Fruit fly (Drosophila melanogaster) whole organism, adult: ENCODE data around the gene CG34428.

Experiments
- CG5204 ChIP-seq: fragments of 200-800 bp; sonication (Bioruptor generic); optimal IDR thresholded peaks from 2 replicates; lab custom pipeline; 2016; ENCODE audit warnings: missing biosample characterization, missing genetic modification characterization
- CG7101 ChIP-seq: fragments of 200-800 bp; sonication (Bioruptor generic); optimal IDR thresholded peaks from 2 replicates; lab custom pipeline; 2018; ENCODE audit warnings: missing biosample characterization, mild to moderate bottlenecking, missing genetic modification characterization, moderate library complexity
- Crg-1 ChIP-seq: fragments of 200-800 bp; sonication (Bioruptor generic); optimal IDR thresholded peaks from 2 replicates; lab custom pipeline; 2016; ENCODE audit warnings: missing biosample characterization, missing genetic modification characterization
- bab1 ChIP-seq: fragments of 200-800 bp; sonication (Bioruptor generic); optimal IDR thresholded peaks from 3 replicates; lab custom pipeline; 2019; ENCODE audit warnings: missing biosample characterization, mild to moderate bottlenecking, missing genetic modification characterization, moderate library complexity
- kay ChIP-seq: fragments of 200-800 bp; sonication (Bioruptor generic); peaks from one replicate; lab custom pipeline; 2016; ENCODE audit warnings: missing biosample characterization, missing genetic modification characterization, borderline replicate concordance

- TF ChIP-seq Crg-1 (GFP tag; lab: Kevin White, UChicago) (no peak), CG5204 (GFP tag; lab: Kevin White, UChicago) (no peak), kay (GFP tag; lab: Kevin White, UChicago) (no peak), CG7101 (tag; lab: Kevin White, UChicago) (no peak), bab1 (GFP tag; lab: Kevin White, UChicago) (no peak)
Observed at dm6 chr3L:13032915-13033282, 28.7 kb upstream of the CG34428 start.
